Worm (Caenorhabditis elegans): ENCODE results near the gene D1053.2.

ce11 chrX:11743723-11744122, 15.8 kb downstream of the D1053.2 start:
- no peak for TF ChIP-seq ztf-11 (tag; optimal IDR thresholded peaks at IDR 0.05)
- no peak for TF ChIP-seq tbx-2 (tag; optimal IDR thresholded peaks at IDR 0.05)
- no peak for TF ChIP-seq nfya-1 (tag; optimal IDR thresholded peaks at IDR 0.05; ENCODE audit: insufficient read depth)
- TF ChIP-seq nhr-67 (tag; optimal IDR thresholded peaks at IDR 0.05), result no peak
- TF ChIP-seq unc-39 (tag; optimal IDR thresholded peaks at IDR 0.05), result no peak
- no peak for TF ChIP-seq ama-1 (optimal IDR thresholded peaks at IDR 0.05)

All from whole organism, L3 larva.